Worm (Caenorhabditis elegans) whole organism, late embryonic: ENCODE results near the gene M04D8.7.

ENCODE experiments used
- T23F11.4 ChIP-seq: fragments of 200-800 bp; sonication (Bioruptor generic); optimal IDR thresholded peaks from 2 replicates; lab custom pipeline; 2018; ENCODE audit warnings: mild to moderate bottlenecking, missing genetic modification characterization, missing compliant biosample characterization
- ama-1 ChIP-seq: fragments of 150-350 bp; optimal IDR thresholded peaks from 2 replicates; lab custom pipeline; 2014
- ceh-19 ChIP-seq: fragments of 200-800 bp; sonication (Bioruptor generic); optimal IDR thresholded peaks from 2 replicates; lab custom pipeline; 2018; ENCODE audit warnings: mild to moderate bottlenecking, missing genetic modification characterization, missing compliant biosample characterization
- ets-4 ChIP-seq: sonication (generic microtip); optimal IDR thresholded peaks from 2 replicates; lab custom pipeline; 2016; ENCODE audit warnings: missing genetic modification characterization, missing compliant biosample characterization
- unc-42 ChIP-seq: sonication (generic microtip); optimal IDR thresholded peaks from 2 replicates; lab custom pipeline; 2016; ENCODE audit warnings: missing genotype, missing genetic modification characterization, missing compliant biosample characterization

ce11 chrIII:10085103-10085502, 47.9 kb downstream of the M04D8.7 start, which contains the start of gene T16H12.13:
- no peak for TF ChIP-seq ets-4 (tag; lab: Kevin White, UChicago)
- no peak for TF ChIP-seq T23F11.4 (GFP tag; lab: Kevin White, UChicago)
- TF ChIP-seq ceh-19, result no peak
- no peak for TF ChIP-seq unc-42 (tag; lab: Kevin White, UChicago)
- TF ChIP-seq ama-1 (lab: Kevin White, UChicago), result no peak
